2 worm cellular contexts compared by ENCODE assay signal in the genomic region with DNA sequence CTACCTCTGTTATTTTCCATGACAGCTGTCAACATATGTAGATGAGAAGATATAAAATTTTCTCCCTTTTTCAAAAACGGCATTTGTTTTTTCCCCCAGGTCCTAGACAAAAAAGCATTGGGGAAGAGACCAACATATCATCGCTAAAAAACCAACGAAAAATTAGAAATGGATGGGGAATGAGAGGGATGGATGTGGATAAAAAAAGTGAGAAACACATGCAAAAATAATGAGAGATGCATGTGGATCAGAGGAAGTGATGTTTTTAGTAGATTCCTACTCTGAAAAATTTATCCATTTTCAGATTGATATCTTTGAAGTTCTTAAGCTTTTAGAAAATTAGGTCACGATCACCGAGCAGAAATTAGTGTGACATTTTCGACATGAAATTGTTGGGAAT.
A peak's percentile ranks its signal among the peaks of the same experiment; 100 is the strongest.
TF ChIP-seq lines count a peak whose summit lies in the region.

No protein-coding gene starts in this region.

TF ChIP-seq in whole organism, L1 larva, 84 proteins besides CTCF, POLR2A, EP300 and RAD21:
- TF ChIP-seq dsc-1 (tag; optimal IDR thresholded peaks at IDR 0.05; lab: Kevin White, UChicago) (peak; percentile 85), lin-35 (GFP tag; optimal IDR thresholded peaks at IDR 0.05; lab: Kevin White, UChicago) (no peak)
TF ChIP-seq in whole organism, L1 larva: peak in this region for 1.

TF ChIP-seq in whole organism, L2 larva, 48 proteins besides CTCF, POLR2A, EP300 and RAD21:
- no peak for TF ChIP-seq nhr-21 (tag; optimal IDR thresholded peaks at IDR 0.05; lab: Kevin White, UChicago)
- peak; percentile 57 for TF ChIP-seq unc-55 (GFP tag; optimal IDR thresholded peaks at IDR 0.05; lab: Kevin White, UChicago)
- TF ChIP-seq snpc-4 (tag; optimal IDR thresholded peaks at IDR 0.05; lab: Kevin White, UChicago): no peak
- no peak for TF ChIP-seq sem-4 (tag; optimal IDR thresholded peaks at IDR 0.05; lab: Kevin White, UChicago)
- TF ChIP-seq alr-1 (tag; optimal IDR thresholded peaks at IDR 0.05; lab: Kevin White, UChicago): no peak
- TF ChIP-seq nhr-129 (tag; optimal IDR thresholded peaks at IDR 0.05; lab: Kevin White, UChicago): no peak
- no peak for TF ChIP-seq mbf-1 (tag; optimal IDR thresholded peaks at IDR 0.05; lab: Kevin White, UChicago)
- no peak for TF ChIP-seq ama-1 (optimal IDR thresholded peaks at IDR 0.05; lab: Kevin White, UChicago)
